Worm (Caenorhabditis elegans): ENCODE data around the gene F21H7.3.

The F21H7.3 gene

ce11 chrV:16218972-16219757 is 15.9 kb downstream of the F21H7.3 start, which contains the start of gene glc-1:
glc-1 (plus strand) TSS chrV:16219634.
- TF ChIP-seq fos-1 (tag; optimal IDR thresholded peaks at IDR 0.05): no peak
- TF ChIP-seq zag-1 (tag; optimal IDR thresholded peaks at IDR 0.05): no peak
- no peak for TF ChIP-seq nhr-77 (tag; optimal IDR thresholded peaks at IDR 0.05)
- no peak for TF ChIP-seq lin-13 (GFP tag; optimal IDR thresholded peaks at IDR 0.05)
- no peak for TF ChIP-seq nhr-25 (tag; optimal IDR thresholded peaks at IDR 0.05)
- TF ChIP-seq unc-39 (tag; optimal IDR thresholded peaks at IDR 0.05): no peak
- TF ChIP-seq ama-1 (optimal IDR thresholded peaks at IDR 0.05): no peak
- TF ChIP-seq sma-9 (GFP tag; optimal IDR thresholded peaks at IDR 0.05): peak; percentile 36
- no peak for TF ChIP-seq sma-9 (tag; optimal IDR thresholded peaks at IDR 0.05)

- no peak for TF ChIP-seq skn-1 (tag; optimal IDR thresholded peaks at IDR 0.05)
- no peak for TF ChIP-seq nhr-12 (tag; optimal IDR thresholded peaks at IDR 0.05)
- TF ChIP-seq mbf-1 (tag; optimal IDR thresholded peaks at IDR 0.05): no peak
- no peak for TF ChIP-seq mdl-1 (tag; optimal IDR thresholded peaks at IDR 0.05)
- no peak for TF ChIP-seq mab-5 (tag; optimal IDR thresholded peaks at IDR 0.05)
- TF ChIP-seq nhr-11 (tag; optimal IDR thresholded peaks at IDR 0.05): no peak
- TF ChIP-seq Y55F3AM.14 (GFP tag; optimal IDR thresholded peaks at IDR 0.05): no peak
- TF ChIP-seq nhr-10 (tag; optimal IDR thresholded peaks at IDR 0.05): no peak
- no peak for TF ChIP-seq unc-55 (GFP tag; optimal IDR thresholded peaks at IDR 0.05)
- TF ChIP-seq blmp-1 (tag; optimal IDR thresholded peaks at IDR 0.05; ENCODE audit: insufficient read depth): no peak
- no peak for TF ChIP-seq nhr-237 (tag; optimal IDR thresholded peaks at IDR 0.05)
- TF ChIP-seq elt-1 (tag; optimal IDR thresholded peaks at IDR 0.05): no peak
- TF ChIP-seq alr-1 (tag; optimal IDR thresholded peaks at IDR 0.05): no peak
- TF ChIP-seq nhr-21 (tag; optimal IDR thresholded peaks at IDR 0.05): no peak
- TF ChIP-seq gmeb-1 (tag; optimal IDR thresholded peaks at IDR 0.05): no peak
- no peak for TF ChIP-seq sma-9 (GFP tag; optimal IDR thresholded peaks at IDR 0.05)
- no peak for TF ChIP-seq sma-9 (tag; optimal IDR thresholded peaks at IDR 0.05)
These were observed 16.5 kb downstream of the F21H7.3 start, which contains the start of gene F11A5.15 for ce11 chrV:16218522-16218921. F11A5.15 (minus strand) TSS chrV:16218622.

ce11 chrV:16214505-16214904 is 20.5 kb downstream of the F21H7.3 start, which contains the start of gene F11A5.9:
F11A5.9 (plus strand) TSS chrV:16214890.
- TF ChIP-seq nhr-129 (tag; optimal IDR thresholded peaks at IDR 0.05) (no peak), nhr-21 (tag; optimal IDR thresholded peaks at IDR 0.05) (no peak), ztf-1 (GFP tag; conservative IDR thresholded peaks at IDR 0.05) (no peak), lsy-2 (tag; optimal IDR thresholded peaks at IDR 0.05) (no peak), aly-2 (tag; optimal IDR thresholded peaks at IDR 0.05) (no peak), mdl-1 (tag; optimal IDR thresholded peaks at IDR 0.05) (no peak), ztf-4 (tag; optimal IDR thresholded peaks at IDR 0.05) (no peak), crh-2 (tag; optimal IDR thresholded peaks at IDR 0.05) (no peak), nhr-77 (tag; optimal IDR thresholded peaks at IDR 0.05) (no peak), F13H6.1 (tag; optimal IDR thresholded peaks at IDR 0.05) (no peak)

- TF ChIP-seq ceh-16 (tag; optimal IDR thresholded peaks at IDR 0.05) (no peak), sma-9 (GFP tag; optimal IDR thresholded peaks at IDR 0.05) (peak; percentile 91), sma-9 (tag; optimal IDR thresholded peaks at IDR 0.05) (no peak), gmeb-1 (tag; optimal IDR thresholded peaks at IDR 0.05) (peak; percentile 27), blmp-1 (tag; optimal IDR thresholded peaks at IDR 0.05; ENCODE audit: insufficient read depth) (peak; percentile 49), aly-2 (tag; optimal IDR thresholded peaks at IDR 0.05) (no peak), egl-27 (tag; optimal IDR thresholded peaks at IDR 0.05) (peak; percentile 0), C34F6.9 (tag; optimal IDR thresholded peaks at IDR 0.05) (no peak), nhr-25 (tag; optimal IDR thresholded peaks at IDR 0.05) (peak; percentile 45), mdl-1 (tag; optimal IDR thresholded peaks at IDR 0.05) (peak in 1 of 2 experiments; percentile 3), lin-39 (tag; optimal IDR thresholded peaks at IDR 0.05) (no peak), nhr-21 (tag; optimal IDR thresholded peaks at IDR 0.05) (peak; percentile 81), crh-2 (tag; optimal IDR thresholded peaks at IDR 0.05) (peak; percentile 5), Y55F3AM.14 (GFP tag; optimal IDR thresholded peaks at IDR 0.05) (peak; percentile 14), peb-1 (tag; optimal IDR thresholded peaks at IDR 0.05) (no peak), nhr-11 (tag; optimal IDR thresholded peaks at IDR 0.05) (no peak), lsy-2 (tag; optimal IDR thresholded peaks at IDR 0.05) (no peak), sma-3 (GFP tag; optimal IDR thresholded peaks at IDR 0.05) (peak; percentile 36)
These were observed 21.7 kb downstream of the F21H7.3 start for ce11 chrV:16213323-16213722.
